Worm (Caenorhabditis elegans): ENCODE data around the gene ceh-62.

DNA sequence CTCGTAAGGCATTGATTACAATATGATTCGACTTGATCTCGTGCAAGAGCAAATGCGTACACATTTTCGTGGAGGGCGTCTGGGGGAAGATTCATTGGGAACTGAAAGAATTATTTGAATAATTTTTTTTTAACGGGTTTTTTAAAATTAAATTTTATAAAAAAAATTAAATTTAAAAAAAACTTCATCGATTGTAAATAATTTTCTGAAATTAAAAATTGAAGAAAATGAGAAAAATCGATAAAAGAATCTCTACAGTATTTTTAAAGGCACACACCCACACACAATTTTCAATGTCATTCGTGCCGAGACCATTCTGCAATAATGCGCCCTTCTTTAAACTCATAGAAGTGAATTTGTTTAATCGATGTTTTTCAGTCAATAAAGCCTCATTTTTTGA, 9.3 kb upstream of the ceh-62 start, which contains the start of gene set-14:
- TF ChIP-seq vab-15 (tag; optimal IDR thresholded peaks at IDR 0.05): no peak
- no peak for TF ChIP-seq snpc-4 (tag; optimal IDR thresholded peaks at IDR 0.05)
- TF ChIP-seq skn-1 (tag; optimal IDR thresholded peaks at IDR 0.05): no peak
- TF ChIP-seq hlh-4 (tag; optimal IDR thresholded peaks at IDR 0.05): no peak
- TF ChIP-seq nhr-28 (tag; optimal IDR thresholded peaks at IDR 0.05): no peak
- TF ChIP-seq ama-1 (optimal IDR thresholded peaks at IDR 0.05): no peak
- TF ChIP-seq lin-13 (GFP tag; optimal IDR thresholded peaks at IDR 0.05): no peak
- no peak for TF ChIP-seq elt-3 (tag; optimal IDR thresholded peaks at IDR 0.05)
- TF ChIP-seq nhr-11 (tag; optimal IDR thresholded peaks at IDR 0.05): no peak
- no peak for TF ChIP-seq sptf-1 (tag; optimal IDR thresholded peaks at IDR 0.05)
- TF ChIP-seq blmp-1 (tag; optimal IDR thresholded peaks at IDR 0.05): no peak
- no peak for TF ChIP-seq tbx-2 (tag; optimal IDR thresholded peaks at IDR 0.05)
